Worm (Caenorhabditis elegans) whole organism, L2 larva: ENCODE results near the gene sto-1.

ENCODE experiments used
- C34F6.9 ChIP-seq: fragments of 150-350 bp; optimal IDR thresholded peaks from 2 replicates; lab custom pipeline; 2014; ENCODE audit warnings: missing biosample characterization, missing genetic modification characterization
- F13H6.1 ChIP-seq: sonication (generic microtip); optimal IDR thresholded peaks from 2 replicates; lab custom pipeline; 2016; ENCODE audit warnings: missing genetic modification characterization, missing compliant biosample characterization
- ZK546.5 ChIP-seq: sonication (generic microtip); optimal IDR thresholded peaks from 2 replicates; lab custom pipeline; 2017; ENCODE audit warnings: missing biosample characterization, missing genetic modification characterization
- alr-1 ChIP-seq: fragments of 150-350 bp; optimal IDR thresholded peaks from 2 replicates; lab custom pipeline; 2014; ENCODE audit warnings: missing biosample characterization, missing genetic modification characterization
- aly-2 ChIP-seq: fragments of 150-350 bp; optimal IDR thresholded peaks from 2 replicates; lab custom pipeline; 2014; ENCODE audit warnings: missing biosample characterization, missing genetic modification characterization
- ama-1 ChIP-seq: fragments of 150-350 bp; optimal IDR thresholded peaks from 2 replicates; lab custom pipeline; 2018; ENCODE audit warnings: inconsistent platforms
- blmp-1 ChIP-seq: sonication (generic microtip); optimal IDR thresholded peaks from 2 replicates; lab custom pipeline; 2017; ENCODE audit warnings: missing genetic modification characterization, mild to moderate bottlenecking, missing compliant biosample characterization, antibody characterized with exemption, moderate library complexity; ENCODE audit not compliant: insufficient read depth
- ceh-16 ChIP-seq: fragments of 150-350 bp; optimal IDR thresholded peaks from 2 replicates; lab custom pipeline; 2014; ENCODE audit warnings: missing biosample characterization, missing genetic modification characterization
- ceh-82 ChIP-seq: fragments of 150-350 bp; optimal IDR thresholded peaks from 2 replicates; lab custom pipeline; 2014; ENCODE audit warnings: missing biosample characterization, missing genetic modification characterization
- dmd-4 ChIP-seq: sonication (generic microtip); optimal IDR thresholded peaks from 2 replicates; lab custom pipeline; 2017; ENCODE audit warnings: missing biosample characterization, missing genetic modification characterization
- elt-3 ChIP-seq: sonication (generic microtip); optimal IDR thresholded peaks from 2 replicates; lab custom pipeline; 2017; ENCODE audit warnings: missing biosample characterization, missing genetic modification characterization
- fos-1 ChIP-seq: fragments of 150-350 bp; optimal IDR thresholded peaks from 2 replicates; lab custom pipeline; 2014; ENCODE audit warnings: missing biosample characterization, missing genetic modification characterization
- lin-11 ChIP-seq: fragments of 150-350 bp; sonication (generic microtip); optimal IDR thresholded peaks from 2 replicates; lab custom pipeline; 2014; ENCODE audit warnings: missing biosample characterization, missing genetic modification characterization, inconsistent platforms, mixed read lengths
- lsy-2 ChIP-seq, 2 experiments: fragments of 150-350 bp in 1 of 2; sonication (generic microtip) in 1 of 2; optimal IDR thresholded peaks; 2 replicates each; lab custom pipeline; 2014 to 2017; ENCODE audit warnings: missing biosample characterization in 2 of 2, missing genetic modification characterization in 2 of 2
- mbf-1 ChIP-seq: sonication (generic microtip); optimal IDR thresholded peaks from 2 replicates; lab custom pipeline; 2017; ENCODE audit warnings: missing biosample characterization, missing genetic modification characterization
- mdl-1 ChIP-seq, 2 experiments: fragments of 150-350 bp in 1 of 2; sonication (generic microtip) in 1 of 2; optimal IDR thresholded peaks; 2 replicates each; lab custom pipeline; 2017; ENCODE audit warnings: missing biosample characterization in 2 of 2, missing genetic modification characterization in 2 of 2
- nhr-10 ChIP-seq: sonication (generic microtip); optimal IDR thresholded peaks from 2 replicates; lab custom pipeline; 2017; ENCODE audit warnings: missing biosample characterization, missing genetic modification characterization
- nhr-11 ChIP-seq: fragments of 150-350 bp; optimal IDR thresholded peaks from 2 replicates; lab custom pipeline; 2014; ENCODE audit warnings: missing biosample characterization, missing genetic modification characterization
- nhr-12 ChIP-seq: fragments of 150-350 bp; optimal IDR thresholded peaks from 2 replicates; lab custom pipeline; 2014; ENCODE audit warnings: missing biosample characterization, missing genetic modification characterization
- nhr-129 ChIP-seq: fragments of 150-350 bp; optimal IDR thresholded peaks from 2 replicates; lab custom pipeline; 2014; ENCODE audit warnings: missing biosample characterization, missing genetic modification characterization
- nhr-21 ChIP-seq: fragments of 150-350 bp; optimal IDR thresholded peaks from 2 replicates; lab custom pipeline; 2014; ENCODE audit warnings: missing biosample characterization, missing genetic modification characterization
- nhr-23 ChIP-seq: fragments of 150-350 bp; optimal IDR thresholded peaks from 2 replicates; lab custom pipeline; 2014; ENCODE audit warnings: missing biosample characterization, missing genetic modification reagents, missing genetic modification characterization
- nhr-237 ChIP-seq: fragments of 150-350 bp; optimal IDR thresholded peaks from 2 replicates; lab custom pipeline; 2014; ENCODE audit warnings: missing biosample characterization, missing genetic modification characterization
- nhr-25 ChIP-seq: fragments of 150-350 bp; sonication (generic microtip); optimal IDR thresholded peaks from 3 replicates; lab custom pipeline; 2014; ENCODE audit warnings: missing biosample characterization, missing genetic modification characterization
- nhr-6 ChIP-seq: fragments of 150-350 bp; optimal IDR thresholded peaks from 2 replicates; lab custom pipeline; 2014; ENCODE audit warnings: missing biosample characterization, missing genetic modification characterization
- nhr-77 ChIP-seq: fragments of 150-350 bp; optimal IDR thresholded peaks from 2 replicates; lab custom pipeline; 2014; ENCODE audit warnings: missing biosample characterization, missing genetic modification characterization
- peb-1 ChIP-seq: fragments of 150-350 bp; optimal IDR thresholded peaks from 2 replicates; lab custom pipeline; 2014; ENCODE audit warnings: missing biosample characterization, missing genetic modification characterization
- sem-4 ChIP-seq: fragments of 150-350 bp; optimal IDR thresholded peaks from 2 replicates; lab custom pipeline; 2014; ENCODE audit warnings: missing biosample characterization, missing genetic modification reagents, missing genetic modification characterization
- sma-3 ChIP-seq: sonication (generic microtip); optimal IDR thresholded peaks from 2 replicates; lab custom pipeline; 2016; ENCODE audit warnings: missing genetic modification reagents, missing genetic modification characterization, missing compliant biosample characterization
- sma-9 ChIP-seq, 2 experiments: fragments of 150-350 bp in 1 of 2; sonication (generic microtip) in 1 of 2; optimal IDR thresholded peaks; 2 replicates each; lab custom pipeline; 2014 to 2016; ENCODE audit warnings: missing genetic modification characterization in 2 of 2, mild to moderate bottlenecking in 1 of 2, missing biosample characterization in 1 of 2, missing compliant biosample characterization in 1 of 2, missing genetic modification reagents in 1 of 2, moderate library complexity in 1 of 2
- snpc-4 ChIP-seq: fragments of 150-350 bp; optimal IDR thresholded peaks from 2 replicates; lab custom pipeline; 2014; ENCODE audit warnings: missing biosample characterization, missing genetic modification characterization
- unc-39 ChIP-seq: fragments of 150-350 bp; optimal IDR thresholded peaks from 2 replicates; lab custom pipeline; 2014; ENCODE audit warnings: missing biosample characterization, missing genetic modification characterization
- unc-55 ChIP-seq: fragments of 150-350 bp; sonication (generic microtip); optimal IDR thresholded peaks from 3 replicates; lab custom pipeline; 2014; ENCODE audit warnings: missing biosample characterization, missing genetic modification reagents, missing genetic modification characterization
- zag-1 ChIP-seq: fragments of 150-350 bp; optimal IDR thresholded peaks from 2 replicates; lab custom pipeline; 2014; ENCODE audit warnings: missing biosample characterization, missing genetic modification characterization
- ztf-11 ChIP-seq: sonication (generic microtip); optimal IDR thresholded peaks from 2 replicates; lab custom pipeline; 2017; ENCODE audit warnings: missing biosample characterization, missing genetic modification characterization
- ztf-4 ChIP-seq: fragments of 150-350 bp; optimal IDR thresholded peaks from 2 replicates; lab custom pipeline; 2014; ENCODE audit warnings: missing biosample characterization, missing genetic modification characterization

Gene sto-1

ce11 chrX:7586588-7586987 lies 24.0 kb downstream of the sto-1 start:
- TF ChIP-seq peb-1 (tag; lab: Kevin White, UChicago) (no peak), blmp-1 (tag; lab: Kevin White, UChicago) (peak; percentile 25), sma-3 (peak; percentile 31), nhr-237 (tag; lab: Kevin White, UChicago) (no peak), nhr-25 (peak; percentile 40), F13H6.1 (tag; lab: Kevin White, UChicago) (no peak)

- TF ChIP-seq nhr-10 (no peak), lin-11 (tag; lab: Kevin White, UChicago) (no peak), unc-39 (no peak), nhr-77 (tag; lab: Kevin White, UChicago) (no peak), nhr-23 (tag; lab: Kevin White, UChicago) (no peak), C34F6.9 (tag; lab: Kevin White, UChicago) (no peak), nhr-21 (tag; lab: Kevin White, UChicago) (peak; percentile 46)
These were observed 25.2 kb downstream of the sto-1 start for ce11 chrX:7587741-7588235.

- TF ChIP-seq nhr-25 (peak; percentile 1), sem-4 (tag; lab: Kevin White, UChicago) (peak; percentile 2), fos-1 (tag; lab: Kevin White, UChicago) (peak; percentile 5), nhr-21 (tag; lab: Kevin White, UChicago) (peak; percentile 34), nhr-129 (tag; lab: Kevin White, UChicago) (no peak)
These were observed 28.1 kb downstream of the sto-1 start for ce11 chrX:7590756-7591155.

- peak; percentile 28 for TF ChIP-seq sma-3
- TF ChIP-seq unc-39 = no peak
- TF ChIP-seq nhr-21 (tag; lab: Kevin White, UChicago) = peak; percentile 59
- no peak for TF ChIP-seq lsy-2 (tag; optimal IDR thresholded peaks at IDR 0.05; lab: Kevin White, UChicago)
- no peak for TF ChIP-seq ceh-16
- no peak for TF ChIP-seq nhr-12 (tag; lab: Kevin White, UChicago)
- no peak for TF ChIP-seq F13H6.1 (tag; lab: Kevin White, UChicago)
- TF ChIP-seq C34F6.9 (tag; lab: Kevin White, UChicago) = no peak
- TF ChIP-seq nhr-25 = peak; percentile 16
- no peak for TF ChIP-seq nhr-11
- TF ChIP-seq nhr-129 (tag; lab: Kevin White, UChicago) = no peak
- no peak for TF ChIP-seq dmd-4 (tag; lab: Kevin White, UChicago)
- no peak for TF ChIP-seq nhr-10
- no peak for TF ChIP-seq ceh-82 (tag; lab: Kevin White, UChicago)
- no peak for TF ChIP-seq mbf-1 (tag; lab: Kevin White, UChicago)
- TF ChIP-seq blmp-1 (tag; lab: Kevin White, UChicago) = no peak
- TF ChIP-seq sma-9 (GFP tag; optimal IDR thresholded peaks at IDR 0.05; lab: Kevin White, UChicago) = peak; percentile 44
- no peak for TF ChIP-seq sma-9 (tag; optimal IDR thresholded peaks at IDR 0.05; lab: Kevin White, UChicago)
- no peak for TF ChIP-seq nhr-6 (tag; lab: Kevin White, UChicago)
- no peak for TF ChIP-seq elt-3 (tag; lab: Kevin White, UChicago)
- no peak for TF ChIP-seq alr-1 (tag; lab: Kevin White, UChicago)
These were observed 31.4 kb downstream of the sto-1 start for ce11 chrX:7593931-7594544.

ce11 chrX:7596029-7596428 lies 33.4 kb downstream of the sto-1 start:
- no peak for TF ChIP-seq zag-1 (tag; lab: Kevin White, UChicago)
- TF ChIP-seq lin-11 (tag; lab: Kevin White, UChicago) = no peak
- TF ChIP-seq mdl-1 (tag; optimal IDR thresholded peaks at IDR 0.05; lab: Kevin White, UChicago) = no peak
- peak; percentile 6 for TF ChIP-seq fos-1 (tag; lab: Kevin White, UChicago)
- TF ChIP-seq ztf-11 (tag; lab: Kevin White, UChicago) = no peak
- TF ChIP-seq peb-1 (tag; lab: Kevin White, UChicago) = no peak
- no peak for TF ChIP-seq aly-2 (tag; lab: Kevin White, UChicago)
- TF ChIP-seq sma-9 (GFP tag; optimal IDR thresholded peaks at IDR 0.05; lab: Kevin White, UChicago) = peak; percentile 61
- TF ChIP-seq sma-9 (tag; optimal IDR thresholded peaks at IDR 0.05; lab: Kevin White, UChicago) = no peak
- TF ChIP-seq nhr-77 (tag; lab: Kevin White, UChicago) = no peak
- no peak for TF ChIP-seq nhr-23 (tag; lab: Kevin White, UChicago)
- peak; percentile 29 for TF ChIP-seq nhr-21 (tag; lab: Kevin White, UChicago)
- TF ChIP-seq nhr-6 (tag; lab: Kevin White, UChicago) = no peak
- no peak for TF ChIP-seq ceh-82 (tag; lab: Kevin White, UChicago)
- TF ChIP-seq sma-3 = peak; percentile 66
- no peak for TF ChIP-seq dmd-4 (tag; lab: Kevin White, UChicago)
- TF ChIP-seq ztf-4 (tag; lab: Kevin White, UChicago) = no peak
- peak in 1 of 2 experiments; percentile 3 for TF ChIP-seq lsy-2 (tag; optimal IDR thresholded peaks at IDR 0.05; lab: Kevin White, UChicago)
- TF ChIP-seq mbf-1 (tag; lab: Kevin White, UChicago) = no peak
- TF ChIP-seq unc-55 (GFP tag; lab: Kevin White, UChicago) = no peak
- peak; percentile 66 for TF ChIP-seq blmp-1 (tag; lab: Kevin White, UChicago)
- no peak for TF ChIP-seq alr-1 (tag; lab: Kevin White, UChicago)
- no peak for TF ChIP-seq snpc-4 (tag; lab: Kevin White, UChicago)
- TF ChIP-seq ZK546.5 (tag; lab: Kevin White, UChicago) = no peak
- TF ChIP-seq ama-1 (lab: Kevin White, UChicago) = no peak
- TF ChIP-seq nhr-237 (tag; lab: Kevin White, UChicago) = no peak
- TF ChIP-seq, all 48 proteins: peak for 6
